Worm (Caenorhabditis elegans): Measurements from ENCODE around the gene F49E2.2.

F49E2.2 gene

DNA sequence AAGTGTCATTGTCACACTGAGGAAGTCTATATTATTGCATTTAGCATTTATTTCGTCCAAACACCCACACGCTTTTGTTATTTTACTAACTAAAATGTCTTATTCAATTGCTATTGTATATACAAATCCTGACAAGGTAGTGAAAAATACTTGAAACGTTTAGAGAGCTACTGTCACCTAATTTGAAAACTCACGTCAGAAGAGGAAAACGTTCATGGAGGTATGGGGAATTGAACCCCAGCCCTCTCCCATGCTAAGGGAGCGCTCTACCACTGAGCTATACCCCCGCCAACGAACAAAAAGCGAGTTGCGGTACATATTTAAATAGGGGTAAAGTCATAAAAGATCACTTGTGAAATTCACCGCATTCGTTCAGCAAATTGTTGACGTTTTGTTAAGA lies 56.1 kb downstream of the F49E2.2 start (continued):
- TF ChIP-seq Y56A3A.18 (GFP tag; IDR thresholded peaks at IDR 0.05) (peak; percentile 81), unc-62 (GFP tag; optimal IDR thresholded peaks at IDR 0.05) (no peak), T07F8.4 (tag; optimal IDR thresholded peaks at IDR 0.05) (peak; percentile 52), F52B5.7 (tag; optimal IDR thresholded peaks at IDR 0.05) (no peak), hlh-12 (tag; optimal IDR thresholded peaks at IDR 0.05) (peak; percentile 4), K12H6.12 (tag; optimal IDR thresholded peaks at IDR 0.05) (peak; percentile 5), ztf-3 (GFP tag; optimal IDR thresholded peaks at IDR 0.05) (peak; percentile 6), pbrm-1 (GFP tag; IDR thresholded peaks at IDR 0.05) (peak; percentile 72), lin-26 (GFP tag; IDR thresholded peaks at IDR 0.05) (peak; percentile 94), F57C9.4 (tag; optimal IDR thresholded peaks at IDR 0.05) (no peak), lir-1 (GFP tag; conservative IDR thresholded peaks at IDR 0.05) (no peak), ceh-40 (GFP tag; IDR thresholded peaks at IDR 0.05) (peak; percentile 66), madf-8 (GFP tag; conservative IDR thresholded peaks at IDR 0.05) (no peak), attf-5 (GFP tag; optimal IDR thresholded peaks at IDR 0.05) (peak; percentile 39), let-526 (GFP tag; IDR thresholded peaks at IDR 0.05) (no peak), die-1 (tag; optimal IDR thresholded peaks at IDR 0.05) (peak; percentile 95), ztf-25 (GFP tag; IDR thresholded peaks at IDR 0.05) (peak; percentile 64; the same call in 1 of the 2 replicates), ztf-28 (GFP tag; IDR thresholded peaks at IDR 0.05) (peak; percentile 62; the same call in 1 of the 2 replicates), rpc-1 (optimal IDR thresholded peaks at IDR 0.05) (peak; percentile 95), rpc-1 (tag; optimal IDR thresholded peaks at IDR 0.05) (peak; percentile 98), F39B2.1 (GFP tag; IDR thresholded peaks at IDR 0.05) (no peak), C06A6.2 (GFP tag; conservative IDR thresholded peaks at IDR 0.05) (no peak), nhr-179 (tag; optimal IDR thresholded peaks at IDR 0.05) (no peak), ceh-91 (GFP tag; IDR thresholded peaks at IDR 0.05) (no peak), D2030.7 (GFP tag; IDR thresholded peaks at IDR 0.05) (peak; percentile 70), attf-6 (GFP tag; IDR thresholded peaks at IDR 0.05) (peak; percentile 67; the same call in 1 of the 2 replicates), nfyb-1 (GFP tag; IDR thresholded peaks at IDR 0.05) (no peak; the same call in none of the 2 replicates), athp-1 (tag; optimal IDR thresholded peaks at IDR 0.05) (peak; percentile 29), somi-1 (GFP tag; optimal IDR thresholded peaks at IDR 0.05) (peak; percentile 53), dpff-1 (tag; optimal IDR thresholded peaks at IDR 0.05) (peak; percentile 14), tbp1 (GFP tag; optimal IDR thresholded peaks at IDR 0.05) (peak; percentile 90), ceh-79 (tag; optimal IDR thresholded peaks at IDR 0.05) (peak; percentile 42), mcd-1 (GFP tag; IDR thresholded peaks at IDR 0.05) (no peak; the same call in 1 of the 2 replicates), hmg-1.2 (GFP tag; IDR thresholded peaks at IDR 0.05) (peak; percentile 61), egl-18 (GFP tag; IDR thresholded peaks at IDR 0.05) (0 out of 2 replicates have a peak, but pooled peaks have one; percentile 32), snpc-1.3 (tag; optimal IDR thresholded peaks at IDR 0.05; ENCODE audit: insufficient read depth) (no peak), bed-2 (GFP tag; IDR thresholded peaks at IDR 0.05) (no peak), atf-7 (tag; optimal IDR thresholded peaks at IDR 0.05) (peak; percentile 74), ceh-58 (GFP tag; IDR thresholded peaks at IDR 0.05) (no peak)
